Worm (Caenorhabditis elegans): ENCODE results near the gene C52B9.10.

Gene C52B9.10

ce11 chrX:4266178-4266931 lies 7.4 kb upstream of the C52B9.10 start:
- TF ChIP-seq hlh-1 (tag; optimal IDR thresholded peaks at IDR 0.05) = peak; percentile 64
- TF ChIP-seq lin-13 (tag; optimal IDR thresholded peaks at IDR 0.05) = no peak
- TF ChIP-seq mls-2 (tag; optimal IDR thresholded peaks at IDR 0.05) = no peak
- peak; percentile 75 for TF ChIP-seq unc-62 (GFP tag; optimal IDR thresholded peaks at IDR 0.05)
- TF ChIP-seq mab-5 (tag; optimal IDR thresholded peaks at IDR 0.05) = peak; percentile 72

- TF ChIP-seq nhr-12 (tag; optimal IDR thresholded peaks at IDR 0.05) (no peak), unc-39 (tag; optimal IDR thresholded peaks at IDR 0.05) (no peak), nhr-28 (tag; optimal IDR thresholded peaks at IDR 0.05) (no peak), unc-120 (tag; optimal IDR thresholded peaks at IDR 0.05; ENCODE audit: poor library complexity, severe bottlenecking) (no peak), nhr-237 (tag; optimal IDR thresholded peaks at IDR 0.05) (no peak), ceh-83 (GFP tag; optimal IDR thresholded peaks at IDR 0.05) (no peak), sem-2 (GFP tag; optimal IDR thresholded peaks at IDR 0.05) (no peak), hlh-1 (tag; optimal IDR thresholded peaks at IDR 0.05) (no peak), M03D4.4 (tag; optimal IDR thresholded peaks at IDR 0.05) (no peak), snpc-4 (tag; optimal IDR thresholded peaks at IDR 0.05) (no peak), mab-5 (tag; optimal IDR thresholded peaks at IDR 0.05) (no peak), ham-2 (GFP tag; optimal IDR thresholded peaks at IDR 0.05) (no peak)
Observed at ce11 chrX:4268396-4268795, 5.3 kb upstream of the C52B9.10 start.

ce11 chrX:4274116-4274515 lies 402 bp downstream of the C52B9.10 start, which contains the start of gene mec-18:
mec-18 (minus strand) TSS chrX:4274216.
- no peak for TF ChIP-seq ham-2 (GFP tag; optimal IDR thresholded peaks at IDR 0.05)
- no peak for TF ChIP-seq elt-1 (tag; optimal IDR thresholded peaks at IDR 0.05; ENCODE audit: borderline replicate concordance, insufficient read depth)
- no peak for TF ChIP-seq nhr-28 (tag; optimal IDR thresholded peaks at IDR 0.05)
- no peak for TF ChIP-seq mls-2 (tag; optimal IDR thresholded peaks at IDR 0.05)
- no peak for TF ChIP-seq lin-13 (tag; optimal IDR thresholded peaks at IDR 0.05)

ce11 chrX:4279294-4279782 lies 5.6 kb downstream of the C52B9.10 start, which contains the start of the genes twk-28 and ets-9:
twk-28 (minus strand) TSS chrX:4279344.
ets-9 (plus strand) TSS chrX:4279703.
- TF ChIP-seq ham-2 (GFP tag; optimal IDR thresholded peaks at IDR 0.05) (no peak), drap-1 (GFP tag; optimal IDR thresholded peaks at IDR 0.05) (no peak), sem-2 (GFP tag; optimal IDR thresholded peaks at IDR 0.05) (no peak), nhr-28 (tag; optimal IDR thresholded peaks at IDR 0.05) (no peak), unc-62 (GFP tag; optimal IDR thresholded peaks at IDR 0.05) (peak; percentile 36), snpc-4 (tag; optimal IDR thresholded peaks at IDR 0.05) (no peak), ceh-39 (tag; optimal IDR thresholded peaks at IDR 0.05) (no peak), sptf-1 (tag; optimal IDR thresholded peaks at IDR 0.05) (no peak), nhr-2 (tag; optimal IDR thresholded peaks at IDR 0.05) (no peak), cnd-1 (tag; optimal IDR thresholded peaks at IDR 0.05) (no peak), blmp-1 (tag; optimal IDR thresholded peaks at IDR 0.05) (no peak), lsy-2 (tag; optimal IDR thresholded peaks at IDR 0.05) (no peak), flh-1 (GFP tag; optimal IDR thresholded peaks at IDR 0.05) (no peak), bed-3 (GFP tag; optimal IDR thresholded peaks at IDR 0.05) (no peak), ztf-11 (tag; optimal IDR thresholded peaks at IDR 0.05) (no peak), mab-5 (tag; optimal IDR thresholded peaks at IDR 0.05) (no peak), elt-1 (tag; optimal IDR thresholded peaks at IDR 0.05; ENCODE audit: borderline replicate concordance, insufficient read depth) (no peak), unc-120 (tag; optimal IDR thresholded peaks at IDR 0.05; ENCODE audit: poor library complexity, severe bottlenecking) (peak; percentile 47), M03D4.4 (tag; optimal IDR thresholded peaks at IDR 0.05) (no peak), hlh-1 (tag; optimal IDR thresholded peaks at IDR 0.05) (peak; percentile 88)

- TF ChIP-seq elt-3 (tag; optimal IDR thresholded peaks at IDR 0.05) = no peak
- no peak for TF ChIP-seq ceh-43 (GFP tag; optimal IDR thresholded peaks at IDR 0.05)
- TF ChIP-seq mab-5 (tag; optimal IDR thresholded peaks at IDR 0.05) = no peak
- no peak for TF ChIP-seq elt-1 (tag; optimal IDR thresholded peaks at IDR 0.05; ENCODE audit: borderline replicate concordance, insufficient read depth)
- TF ChIP-seq snpc-4 (tag; optimal IDR thresholded peaks at IDR 0.05) = no peak
- TF ChIP-seq ceh-39 (tag; optimal IDR thresholded peaks at IDR 0.05) = no peak
- TF ChIP-seq unc-120 (tag; optimal IDR thresholded peaks at IDR 0.05; ENCODE audit: poor library complexity, severe bottlenecking) = no peak
- no peak for TF ChIP-seq nhr-237 (tag; optimal IDR thresholded peaks at IDR 0.05)
- no peak for TF ChIP-seq nhr-76 (tag; optimal IDR thresholded peaks at IDR 0.05)
- TF ChIP-seq unc-39 (tag; optimal IDR thresholded peaks at IDR 0.05) = no peak
- no peak for TF ChIP-seq drap-1 (GFP tag; optimal IDR thresholded peaks at IDR 0.05)
- TF ChIP-seq blmp-1 (tag; optimal IDR thresholded peaks at IDR 0.05) = no peak
- TF ChIP-seq M03D4.4 (tag; optimal IDR thresholded peaks at IDR 0.05) = no peak
- TF ChIP-seq unc-62 (GFP tag; optimal IDR thresholded peaks at IDR 0.05) = no peak
- no peak for TF ChIP-seq nhr-2 (tag; optimal IDR thresholded peaks at IDR 0.05)
- TF ChIP-seq ham-2 (GFP tag; optimal IDR thresholded peaks at IDR 0.05) = no peak
- TF ChIP-seq nhr-28 (tag; optimal IDR thresholded peaks at IDR 0.05) = no peak
- no peak for TF ChIP-seq mls-2 (tag; optimal IDR thresholded peaks at IDR 0.05)
- no peak for TF ChIP-seq ceh-83 (GFP tag; optimal IDR thresholded peaks at IDR 0.05)
- TF ChIP-seq hlh-1 (tag; optimal IDR thresholded peaks at IDR 0.05) = no peak
Observed at ce11 chrX:4282380-4282779, 8.7 kb downstream of the C52B9.10 start, which contains the start of gene C52B9.19. C52B9.19 (plus strand) TSS chrX:4282555.

All from whole organism, mixed stage, embryonic.